Fruit fly (Drosophila melanogaster): ENCODE results near the gene Saf-B.

Gene Saf-B

DNA sequence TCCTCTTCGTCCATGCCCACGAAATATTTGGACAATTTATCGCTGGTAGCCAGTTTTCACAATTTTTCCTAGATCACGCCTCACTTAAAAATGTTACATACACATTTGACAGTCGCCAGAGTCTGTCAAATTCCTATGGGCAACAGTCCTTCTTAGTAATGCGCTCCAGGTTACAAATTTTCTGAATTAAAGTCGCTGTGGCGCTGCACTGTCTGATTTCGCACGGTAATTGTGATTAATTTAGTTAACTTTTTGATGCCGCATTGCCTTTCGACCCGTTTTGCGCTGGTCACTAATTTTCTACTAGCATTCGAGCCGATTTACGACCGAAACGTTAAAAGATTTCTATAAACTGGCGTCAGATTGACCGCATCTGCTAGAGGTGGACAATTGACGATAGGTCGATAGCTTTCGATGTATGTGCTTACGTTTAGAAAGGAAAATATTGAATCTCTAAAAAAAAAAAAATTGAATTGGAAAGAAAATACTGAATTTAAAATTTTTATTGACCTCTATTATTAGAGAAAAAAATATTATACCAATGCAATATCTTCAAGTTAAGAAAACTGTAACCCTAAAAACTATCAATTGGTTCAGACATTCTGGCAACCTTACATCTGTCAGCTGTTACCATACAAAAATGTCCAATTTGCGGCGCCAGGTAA, 3.5 kb upstream of the Saf-B start, which contains the start of the genes lili and CG34150 (continued):
- TF ChIP-seq CG6683 (GFP tag; optimal IDR thresholded peaks at IDR 0.05) (no peak), CG17829 (tag; optimal IDR thresholded peaks at IDR 0.05) (peak; percentile 81), Aef1 (GFP tag; IDR thresholded peaks at IDR 0.05) (peak; percentile 71), h (optimal IDR thresholded peaks at IDR 0.05) (no peak), sc (optimal IDR thresholded peaks at IDR 0.05) (no peak), sc (GFP tag; optimal IDR thresholded peaks at IDR 0.05) (peak; percentile 36), Taf1 (GFP tag; IDR thresholded peaks at IDR 0.05) (peak; percentile 77), CG8765 (GFP tag; IDR thresholded peaks at IDR 0.05) (no peak), CG30403 (GFP tag; optimal IDR thresholded peaks at IDR 0.05) (peak; percentile 85), CG2712 (tag; optimal IDR thresholded peaks at IDR 0.05) (peak; percentile 86), grn (GFP tag; optimal IDR thresholded peaks at IDR 0.05) (no peak), pfk (GFP tag; optimal IDR thresholded peaks at IDR 0.05) (no peak), CG30431 (GFP tag; optimal IDR thresholded peaks at IDR 0.05) (no peak), Sox102F (GFP tag; optimal IDR thresholded peaks at IDR 0.05) (no peak), CG13296 (GFP tag; optimal IDR thresholded peaks at IDR 0.05) (peak; percentile 74), CG3726 (GFP tag; IDR thresholded peaks at IDR 0.05) (0 out of 3 replicates have a peak, but pooled peaks have one; percentile 31), CrebB (tag; optimal IDR thresholded peaks at IDR 0.05) (no peak), bab2 (GFP tag; optimal IDR thresholded peaks at IDR 0.05) (peak; percentile 76), CG13424 (tag; optimal IDR thresholded peaks at IDR 0.05) (peak; percentile 89), run (tag; optimal IDR thresholded peaks at IDR 0.05) (no peak), CG4854 (GFP tag; optimal IDR thresholded peaks at IDR 0.05) (peak; percentile 61), CG18011 (GFP tag; optimal IDR thresholded peaks at IDR 0.05) (peak; percentile 53), CG7786 (GFP tag; optimal IDR thresholded peaks at IDR 0.05) (peak; percentile 74), CG1603 (tag; optimal IDR thresholded peaks at IDR 0.05) (peak; percentile 3), az2 (GFP tag; optimal IDR thresholded peaks at IDR 0.05) (peak; percentile 80), sd (tag; optimal IDR thresholded peaks at IDR 0.05) (peak; percentile 65), CG13775 (GFP tag; optimal IDR thresholded peaks at IDR 0.05) (peak; percentile 72), crp (GFP tag; optimal IDR thresholded peaks at IDR 0.05) (peak; percentile 78 to 94), CG7963 (GFP tag; IDR thresholded peaks at IDR 0.05; ENCODE audit: partially characterized antibody) (peak; percentile 60; the same call in 1 of the 3 replicates), CG32767 (GFP tag; IDR thresholded peaks at IDR 0.05) (peak; percentile 73; the same call in 1 of the 2 replicates), Nf-YB (GFP tag; optimal IDR thresholded peaks at IDR 0.05) (peak; percentile 60), CG14050 (GFP tag; IDR thresholded peaks at IDR 0.05) (peak; percentile 48; the same call in 1 of the 3 replicates), CG2202 (tag; optimal IDR thresholded peaks at IDR 0.05) (peak; percentile 32), CG13123 (GFP tag; optimal IDR thresholded peaks at IDR 0.05) (peak; percentile 58), Camta (GFP tag; optimal IDR thresholded peaks at IDR 0.05) (peak; percentile 67), shn (GFP tag; optimal IDR thresholded peaks at IDR 0.05) (peak; percentile 47), bigmax (GFP tag; optimal IDR thresholded peaks at IDR 0.05) (no peak), CG1602 (GFP tag; optimal IDR thresholded peaks at IDR 0.05) (peak; percentile 70), CG16815 (GFP tag; optimal IDR thresholded peaks at IDR 0.05) (peak; percentile 7), Xbp1 (GFP tag; optimal IDR thresholded peaks at IDR 0.05) (peak; percentile 84), CG8388 (GFP tag; optimal IDR thresholded peaks at IDR 0.05) (peak; percentile 55), zen (tag; optimal IDR thresholded peaks at IDR 0.05) (peak; percentile 54), z (GFP tag; IDR thresholded peaks at IDR 0.05) (no peak), ara (GFP tag; IDR thresholded peaks at IDR 0.05) (peak; percentile 46; the same call in 1 of the 2 replicates), CG11723 (GFP tag; optimal IDR thresholded peaks at IDR 0.05) (peak; percentile 11), BtbVII (GFP tag; optimal IDR thresholded peaks at IDR 0.05) (peak; percentile 29), Sin3A (optimal IDR thresholded peaks at IDR 0.05) (peak; percentile 43), row (GFP tag; IDR thresholded peaks at IDR 0.05) (peak; percentile 90), cwo (GFP tag; optimal IDR thresholded peaks at IDR 0.05) (peak; percentile 40), CG4282 (GFP tag; optimal IDR thresholded peaks at IDR 0.05) (no peak)

Measured in whole organism, embryonic.